Fruit fly (Drosophila melanogaster) whole organism, embryonic: ENCODE results near the gene SelG.
A peak's percentile ranks its signal among the peaks of the same experiment; 100 is the strongest.

Experiments
- Abd-B ChIP-seq: fragments of 200-800 bp; sonication (Bioruptor generic); optimal IDR thresholded peaks from 2 replicates; lab custom pipeline; 2018; ENCODE audit warnings: missing biosample characterization, mild to moderate bottlenecking, missing genetic modification characterization, moderate library complexity
- B-H2 ChIP-seq: fragments of 200-800 bp; sonication (Bioruptor generic); optimal IDR thresholded peaks from 2 replicates; lab custom pipeline; 2018; ENCODE audit warnings: missing biosample characterization, mild to moderate bottlenecking, missing genetic modification characterization
- Bgb ChIP-seq: fragments of 200-800 bp; sonication (Bioruptor generic); IDR thresholded peaks from 2 replicates; pipeline ENCODE4 v1.3.6; 2022; ENCODE audit warnings: missing biosample characterization, missing genetic modification characterization; ENCODE audit not compliant: partially characterized antibody
- CG10654 ChIP-seq: fragments of 200-800 bp; sonication (Bioruptor generic); optimal IDR thresholded peaks from 2 replicates; lab custom pipeline; 2016; ENCODE audit warnings: missing biosample characterization, missing genetic modification characterization
- CG10959 ChIP-seq: fragments of 200-800 bp; sonication (Bioruptor generic); IDR thresholded peaks from 2 replicates; pipeline ENCODE4 v1.3.6; 2022; ENCODE audit warnings: missing biosample characterization, missing genetic modification characterization
- CG11695 ChIP-seq: fragments of 200-800 bp; sonication (Bioruptor generic); IDR thresholded peaks from 3 replicates; pipeline ENCODE4 v1.3.6; 2022; ENCODE audit warnings: missing biosample characterization, missing genetic modification characterization
- CG11696 ChIP-seq: fragments of 200-800 bp; sonication (Bioruptor generic); IDR thresholded peaks from 2 replicates; pipeline ENCODE4 v1.3.6; 2022; ENCODE audit warnings: missing biosample characterization, missing genetic modification characterization
- CG12236 ChIP-seq: fragments of 200-800 bp; sonication (Bioruptor generic); optimal IDR thresholded peaks from 2 replicates; lab custom pipeline; 2016; ENCODE audit warnings: missing biosample characterization, missing genetic modification characterization
- CG12769 ChIP-seq: fragments of 200-800 bp; sonication (Bioruptor generic); optimal IDR thresholded peaks from 2 replicates; lab custom pipeline; 2019; ENCODE audit warnings: missing biosample characterization, mild to moderate bottlenecking, missing genetic modification characterization, moderate library complexity
- CG12942 ChIP-seq: fragments of 200-800 bp; sonication (Bioruptor generic); optimal IDR thresholded peaks from 3 replicates; lab custom pipeline; 2016; ENCODE audit warnings: missing biosample characterization, missing genetic modification characterization
- CG1602 ChIP-seq: fragments of 200-800 bp; sonication (Bioruptor generic); optimal IDR thresholded peaks from 3 replicates; lab custom pipeline; 2016; ENCODE audit warnings: missing biosample characterization, missing genetic modification characterization
- CG17359 ChIP-seq: fragments of 200-800 bp; sonication (Bioruptor generic); optimal IDR thresholded peaks from 3 replicates; lab custom pipeline; 2018; ENCODE audit warnings: missing biosample characterization, mild to moderate bottlenecking, missing genetic modification characterization, moderate library complexity
- CG17361 ChIP-seq: fragments of 200-800 bp; sonication (Bioruptor generic); IDR thresholded peaks from 3 replicates; pipeline ENCODE4 v1.3.6; 2022; ENCODE audit warnings: missing biosample characterization, missing genetic modification characterization
- CG18476 ChIP-seq: fragments of 200-800 bp; sonication (Bioruptor generic); optimal IDR thresholded peaks from 2 replicates; lab custom pipeline; 2016; ENCODE audit warnings: missing biosample characterization, mild to moderate bottlenecking, missing genetic modification characterization
- CG18619 ChIP-seq: fragments of 200-800 bp; sonication (Bioruptor generic); optimal IDR thresholded peaks from 3 replicates; lab custom pipeline; 2017; ENCODE audit warnings: missing biosample characterization, mild to moderate bottlenecking, missing genetic modification characterization
- CG2120 ChIP-seq: fragments of 200-800 bp; sonication (Bioruptor generic); optimal IDR thresholded peaks from 3 replicates; lab custom pipeline; 2016; ENCODE audit warnings: missing biosample characterization, missing genetic modification characterization
- CG2712 ChIP-seq: fragments of 200-800 bp; optimal IDR thresholded peaks from 3 replicates; lab custom pipeline; 2019; ENCODE audit warnings: missing biosample characterization, mild to moderate bottlenecking, missing genetic modification characterization, moderate library complexity
- CG33557 ChIP-seq: fragments of 200-800 bp; sonication (Bioruptor generic); optimal IDR thresholded peaks from 2 replicates; lab custom pipeline; 2019; ENCODE audit warnings: missing biosample characterization, mild to moderate bottlenecking, missing genetic modification characterization, moderate library complexity
- CG4282 ChIP-seq: fragments of 200-800 bp; sonication (Bioruptor generic); optimal IDR thresholded peaks from 2 replicates; lab custom pipeline; 2016; ENCODE audit warnings: missing biosample characterization, missing genetic modification characterization
- CG6854 ChIP-seq: fragments of 200-800 bp; sonication (Bioruptor generic); optimal IDR thresholded peaks from 3 replicates; lab custom pipeline; 2017; ENCODE audit warnings: missing biosample characterization, mild to moderate bottlenecking, missing genetic modification characterization
- CG8765 ChIP-seq: fragments of 200-800 bp; sonication (Bioruptor generic); IDR thresholded peaks from 2 replicates; pipeline ENCODE4 v1.3.6; 2022; ENCODE audit warnings: missing biosample characterization, missing genetic modification characterization
- CG9215 ChIP-seq: fragments of 200-800 bp; sonication (Bioruptor generic); IDR thresholded peaks from 2 replicates; pipeline ENCODE4 v1.3.6; 2022; ENCODE audit warnings: missing biosample characterization, missing genetic modification characterization
- CG9437 ChIP-seq: fragments of 200-800 bp; sonication (Bioruptor generic); optimal IDR thresholded peaks from 2 replicates; lab custom pipeline; 2018; ENCODE audit warnings: missing biosample characterization, mild to moderate bottlenecking, missing genetic modification characterization
- CoRest ChIP-seq: fragments of 200-800 bp; sonication (Bioruptor generic); optimal IDR thresholded peaks from 3 replicates; lab custom pipeline; 2018; ENCODE audit warnings: missing biosample characterization, mild to moderate bottlenecking, missing genetic modification characterization, moderate library complexity
- Dfd ChIP-seq, 2 experiments: fragments of >200 bp; optimal IDR thresholded peaks; 2 replicates each; lab custom pipeline; 2017; ENCODE audit warnings: missing biosample characterization in 2 of 2, missing genetic modification characterization in 2 of 2
- Dll ChIP-seq: fragments of 200-800 bp; sonication (Bioruptor generic); IDR thresholded peaks from 4 replicates; pipeline ENCODE4 v1.3.6; 2022; ENCODE audit warnings: missing biosample characterization, missing genetic modification characterization; ENCODE audit not compliant: partially characterized antibody
- Gug ChIP-seq: fragments of 200-800 bp; sonication (Bioruptor generic); IDR thresholded peaks from 4 replicates; pipeline ENCODE4 v1.3.6; 2022; ENCODE audit warnings: missing biosample characterization, missing genetic modification characterization
- Myb ChIP-seq: fragments of 200-800 bp; sonication (Bioruptor generic); optimal IDR thresholded peaks from 2 replicates; lab custom pipeline; 2016; ENCODE audit warnings: missing biosample characterization, missing genetic modification characterization
- Optix ChIP-seq: fragments of 200-800 bp; sonication (Bioruptor generic); IDR thresholded peaks from 3 replicates; pipeline ENCODE4 v1.3.6; 2022; ENCODE audit warnings: missing biosample characterization, missing genetic modification characterization
- Pdp1 ChIP-seq, 2 experiments: fragments of 200-800 bp; sonication (Bioruptor generic); optimal IDR thresholded peaks; 3 replicates each; lab custom pipeline; 2016; ENCODE audit warnings: missing biosample characterization in 2 of 2, missing genetic modification characterization in 2 of 2, mild to moderate bottlenecking in 1 of 2, moderate library complexity in 1 of 2
- Side ChIP-seq: fragments of 200-800 bp; sonication (Bioruptor generic); optimal IDR thresholded peaks from 2 replicates; lab custom pipeline; 2016; ENCODE audit warnings: missing biosample characterization, missing genetic modification characterization
- Ssrp ChIP-seq: fragments of 200-800 bp; sonication (Bioruptor generic); optimal IDR thresholded peaks from 2 replicates; lab custom pipeline; 2018; ENCODE audit warnings: missing biosample characterization, mild to moderate bottlenecking, missing genetic modification characterization, moderate library complexity
- amos ChIP-seq: fragments of 200-800 bp; sonication (Bioruptor generic); IDR thresholded peaks from 2 replicates; pipeline ENCODE4 v1.3.6; 2022; ENCODE audit warnings: missing biosample characterization, missing genetic modification characterization; ENCODE audit not compliant: partially characterized antibody
- bigmax ChIP-seq: fragments of 200-800 bp; sonication (Bioruptor generic); optimal IDR thresholded peaks from 2 replicates; lab custom pipeline; 2018; ENCODE audit warnings: missing biosample characterization, mild to moderate bottlenecking, missing genetic modification characterization
- dm ChIP-seq: fragments of 200-800 bp; sonication (Bioruptor generic); optimal IDR thresholded peaks from 3 replicates; lab custom pipeline; 2016; ENCODE audit warnings: missing biosample characterization, missing genetic modification characterization
- gt ChIP-seq: fragments of 200-800 bp; sonication (Bioruptor generic); IDR thresholded peaks from 2 replicates; pipeline ENCODE4 v1.3.6; 2022; ENCODE audit warnings: missing biosample characterization, missing genetic modification characterization
- ind ChIP-seq: fragments of 200-800 bp; sonication (Bioruptor generic); optimal IDR thresholded peaks from 3 replicates; lab custom pipeline; 2016; ENCODE audit warnings: missing biosample characterization, missing genetic modification characterization
- knrl ChIP-seq: fragments of 200-800 bp; sonication (Bioruptor generic); IDR thresholded peaks from 3 replicates; pipeline ENCODE4 v1.3.6; 2022; ENCODE audit warnings: missing biosample characterization, missing genetic modification characterization; ENCODE audit not compliant: partially characterized antibody
- lab ChIP-seq: fragments of 200-800 bp; sonication (Bioruptor generic); optimal IDR thresholded peaks from 3 replicates; lab custom pipeline; 2017; ENCODE audit warnings: missing biosample characterization, missing genetic modification characterization, mild to moderate bottlenecking, moderate library complexity, missing genetic modification reagents
- nau ChIP-seq: fragments of 200-800 bp; sonication (Bioruptor generic); optimal IDR thresholded peaks from 3 replicates; lab custom pipeline; 2017; ENCODE audit warnings: missing biosample characterization, mild to moderate bottlenecking, missing genetic modification characterization, missing genetic modification reagents
- sd ChIP-seq: fragments of 200-800 bp; sonication (Bioruptor generic); optimal IDR thresholded peaks from 3 replicates; lab custom pipeline; 2018; ENCODE audit warnings: missing biosample characterization, mild to moderate bottlenecking, missing genetic modification characterization, moderate library complexity
- sens-2 ChIP-seq: fragments of 200-800 bp; sonication (Bioruptor generic); IDR thresholded peaks from 2 replicates; pipeline ENCODE4 v1.3.6; 2022; ENCODE audit warnings: missing biosample characterization, missing genetic modification characterization
- sim ChIP-seq: fragments of 200-800 bp; sonication (Bioruptor generic); IDR thresholded peaks from 2 replicates; pipeline ENCODE4 v1.3.6; 2022; ENCODE audit warnings: missing biosample characterization, missing genetic modification characterization
- sna ChIP-seq: fragments of 200-800 bp; sonication (Bioruptor generic); IDR thresholded peaks from 2 replicates; pipeline ENCODE4 v1.3.6; 2022; ENCODE audit warnings: missing biosample characterization, missing genetic modification characterization; ENCODE audit not compliant: partially characterized antibody
- stwl ChIP-seq: fragments of 200-800 bp; sonication (Bioruptor generic); optimal IDR thresholded peaks from 3 replicates; lab custom pipeline; 2018; ENCODE audit warnings: missing biosample characterization, mild to moderate bottlenecking, missing genetic modification characterization, moderate library complexity
- tin ChIP-seq: fragments of 200-800 bp; sonication (Bioruptor generic); optimal IDR thresholded peaks from 3 replicates; lab custom pipeline; 2016; ENCODE audit warnings: missing biosample characterization, missing genetic modification characterization
- tio ChIP-seq: fragments of 200-800 bp; sonication (Bioruptor generic); optimal IDR thresholded peaks from 2 replicates; lab custom pipeline; 2017; ENCODE audit warnings: missing biosample characterization, missing genetic modification characterization, inconsistent platforms
- tna ChIP-seq: fragments of 200-800 bp; sonication (Bioruptor generic); IDR thresholded peaks from 2 replicates; pipeline ENCODE4 v1.3.6; 2022; ENCODE audit warnings: missing biosample characterization, missing genetic modification characterization; ENCODE audit not compliant: partially characterized antibody
- tup ChIP-seq: fragments of 200-800 bp; sonication (Bioruptor generic); optimal IDR thresholded peaks from 2 replicates; lab custom pipeline; 2016; ENCODE audit warnings: missing biosample characterization, mild to moderate bottlenecking, missing genetic modification characterization, moderate library complexity
- usp ChIP-seq: fragments of >200 bp; optimal IDR thresholded peaks from 2 replicates; lab custom pipeline; 2017; ENCODE audit warnings: missing biosample characterization, missing genetic modification characterization
- vfl ChIP-seq: fragments of 200-800 bp; sonication (Bioruptor generic); optimal IDR thresholded peaks from 2 replicates; lab custom pipeline; 2016; ENCODE audit warnings: missing biosample characterization, missing genetic modification characterization

SelG gene

dm6 chrX:11905144-11905543 lies 18.1 kb downstream of the SelG start, which contains the start of gene Upf1 (continued):
- TF ChIP-seq CG1602: no peak
- no peak for TF ChIP-seq CG8765 (GFP tag; lab: Robert Waterston, UW)
- no peak for TF ChIP-seq lab
- TF ChIP-seq Abd-B (GFP tag; lab: Kevin White, UChicago): peak; percentile 8
- peak; percentile 95 for TF ChIP-seq Bgb
- TF ChIP-seq tna (GFP tag; lab: Robert Waterston, UW): peak; percentile 74
- TF ChIP-seq stwl (tag; lab: Kevin White, UChicago): peak; percentile 70
- TF ChIP-seq CoRest (tag; lab: Kevin White, UChicago): no peak
- TF ChIP-seq tio (GFP tag; lab: Kevin White, UChicago): no peak
- TF ChIP-seq Pdp1 (GFP tag; optimal IDR thresholded peaks at IDR 0.05; lab: Kevin White, UChicago): no peak
- TF ChIP-seq CG11695 (GFP tag; lab: Robert Waterston, UW): no peak
- TF ChIP-seq Dll: peak; percentile 89
- TF ChIP-seq Gug: no peak; the same call in 3 of the 4 replicates
- TF ChIP-seq ind (GFP tag; lab: Kevin White, UChicago): no peak
- TF ChIP-seq CG9215 (GFP tag; lab: Robert Waterston, UW): no peak
- TF ChIP-seq usp (GFP tag; lab: Kevin White, UChicago): no peak
- no peak for TF ChIP-seq CG9437 (GFP tag; lab: Kevin White, UChicago)
- TF ChIP-seq CG10654 (GFP tag; lab: Kevin White, UChicago): no peak
- TF ChIP-seq Side (GFP tag; lab: Kevin White, UChicago): no peak
- TF ChIP-seq CG4282 (GFP tag; lab: Kevin White, UChicago): no peak
- no peak for TF ChIP-seq Dfd (GFP tag; optimal IDR thresholded peaks at IDR 0.05; lab: Kevin White, UChicago)
- no peak for TF ChIP-seq gt (GFP tag; lab: Robert Waterston, UW)
- peak; percentile 82 for TF ChIP-seq sna (GFP tag; lab: Robert Waterston, UW)
- TF ChIP-seq Optix (GFP tag; lab: Robert Waterston, UW): no peak
- TF ChIP-seq sd: no peak
- TF ChIP-seq knrl (GFP tag; lab: Robert Waterston, UW): peak; percentile 94
- no peak for TF ChIP-seq Myb (GFP tag; lab: Kevin White, UChicago)
- TF ChIP-seq tup (GFP tag; lab: Kevin White, UChicago): no peak
- TF ChIP-seq amos (GFP tag; lab: Robert Waterston, UW): peak; percentile 94
- no peak for TF ChIP-seq CG10959 (GFP tag; lab: Robert Waterston, UW)
- no peak for TF ChIP-seq Ssrp
- TF ChIP-seq CG12769 (tag; lab: Kevin White, UChicago): no peak
- TF ChIP-seq CG12942: no peak
- no peak for TF ChIP-seq bigmax (GFP tag; lab: Kevin White, UChicago)
- no peak for TF ChIP-seq CG11696 (GFP tag; lab: Robert Waterston, UW)
- TF ChIP-seq CG6854 (GFP tag; lab: Kevin White, UChicago): no peak
- no peak for TF ChIP-seq tin (GFP tag; lab: Kevin White, UChicago)
- TF ChIP-seq vfl (GFP tag; lab: Kevin White, UChicago): no peak
- no peak for TF ChIP-seq CG18619 (GFP tag; lab: Kevin White, UChicago)
- TF ChIP-seq sens-2 (GFP tag; lab: Robert Waterston, UW): no peak
- TF ChIP-seq nau: no peak
- TF ChIP-seq dm: peak; percentile 15
- no peak for TF ChIP-seq CG12236 (GFP tag; lab: Kevin White, UChicago)
- TF ChIP-seq CG2712 (tag; lab: Kevin White, UChicago): no peak
- TF ChIP-seq sim (GFP tag; lab: Robert Waterston, UW): no peak
- TF ChIP-seq CG18476 (GFP tag; lab: Kevin White, UChicago): no peak
- no peak for TF ChIP-seq B-H2 (GFP tag; lab: Kevin White, UChicago)
- no peak for TF ChIP-seq CG17361 (GFP tag; lab: Robert Waterston, UW)
- no peak for TF ChIP-seq CG17359 (tag; lab: Kevin White, UChicago)
- peak; percentile 44 for TF ChIP-seq CG2120
- no peak for TF ChIP-seq CG33557 (GFP tag; lab: Kevin White, UChicago)
